Worm (Caenorhabditis elegans) whole organism, L2 larva: ENCODE data around the gene T27D12.1.

Experiments used
- C34F6.9 ChIP-seq: fragments of 150-350 bp; optimal IDR thresholded peaks from 2 replicates; lab custom pipeline; 2014; ENCODE audit warnings: missing biosample characterization, missing genetic modification characterization
- ZK546.5 ChIP-seq: sonication (generic microtip); optimal IDR thresholded peaks from 2 replicates; lab custom pipeline; 2017; ENCODE audit warnings: missing biosample characterization, missing genetic modification characterization
- ceh-82 ChIP-seq: fragments of 150-350 bp; optimal IDR thresholded peaks from 2 replicates; lab custom pipeline; 2014; ENCODE audit warnings: missing biosample characterization, missing genetic modification characterization
- elt-3 ChIP-seq: sonication (generic microtip); optimal IDR thresholded peaks from 2 replicates; lab custom pipeline; 2017; ENCODE audit warnings: missing biosample characterization, missing genetic modification characterization
- fos-1 ChIP-seq: fragments of 150-350 bp; optimal IDR thresholded peaks from 2 replicates; lab custom pipeline; 2014; ENCODE audit warnings: missing biosample characterization, missing genetic modification characterization
- lin-11 ChIP-seq: fragments of 150-350 bp; sonication (generic microtip); optimal IDR thresholded peaks from 2 replicates; lab custom pipeline; 2014; ENCODE audit warnings: missing biosample characterization, missing genetic modification characterization, inconsistent platforms, mixed read lengths
- lin-39 ChIP-seq: fragments of 150-350 bp; optimal IDR thresholded peaks from 2 replicates; lab custom pipeline; 2014; ENCODE audit warnings: missing biosample characterization, missing genetic modification reagents, missing genetic modification characterization
- lsy-2 ChIP-seq, 2 experiments: fragments of 150-350 bp in 1 of 2; sonication (generic microtip) in 1 of 2; optimal IDR thresholded peaks; 2 replicates each; lab custom pipeline; 2014 to 2017; ENCODE audit warnings: missing biosample characterization in 2 of 2, missing genetic modification characterization in 2 of 2
- snpc-4 ChIP-seq: fragments of 150-350 bp; optimal IDR thresholded peaks from 2 replicates; lab custom pipeline; 2014; ENCODE audit warnings: missing biosample characterization, missing genetic modification characterization
- unc-55 ChIP-seq: fragments of 150-350 bp; sonication (generic microtip); optimal IDR thresholded peaks from 3 replicates; lab custom pipeline; 2014; ENCODE audit warnings: missing biosample characterization, missing genetic modification reagents, missing genetic modification characterization
- unc-62 ChIP-seq: fragments of 150-350 bp; optimal IDR thresholded peaks from 2 replicates; lab custom pipeline; 2014; ENCODE audit warnings: missing biosample characterization, missing genetic modification reagents, missing genetic modification characterization
- ztf-4 ChIP-seq: fragments of 150-350 bp; optimal IDR thresholded peaks from 2 replicates; lab custom pipeline; 2014; ENCODE audit warnings: missing biosample characterization, missing genetic modification characterization

- TF ChIP-seq elt-3 (tag; lab: Kevin White, UChicago) (no peak), fos-1 (tag; lab: Kevin White, UChicago) (no peak), lin-11 (tag; lab: Kevin White, UChicago) (no peak), C34F6.9 (tag; lab: Kevin White, UChicago) (no peak), ceh-82 (tag; lab: Kevin White, UChicago) (no peak), snpc-4 (tag; lab: Kevin White, UChicago) (no peak), unc-55 (GFP tag; lab: Kevin White, UChicago) (no peak), unc-62 (GFP tag; lab: Kevin White, UChicago) (no peak), ztf-4 (tag; lab: Kevin White, UChicago) (no peak), lin-39 (tag; lab: Kevin White, UChicago) (no peak), ZK546.5 (tag; lab: Kevin White, UChicago) (no peak), lsy-2 (tag; optimal IDR thresholded peaks at IDR 0.05; lab: Kevin White, UChicago) (no peak)
These were observed 48.0 kb upstream of the T27D12.1 start for ce11 chrII:11794392-11794791.
